Worm (Caenorhabditis elegans) whole organism, L2 larva: ENCODE measurements around the gene ZK84.5.

ENCODE experiments used
- blmp-1 ChIP-seq: sonication (generic microtip); optimal IDR thresholded peaks from 2 replicates; lab custom pipeline; 2017; ENCODE audit warnings: missing genetic modification characterization, mild to moderate bottlenecking, missing compliant biosample characterization, antibody characterized with exemption, moderate library complexity; ENCODE audit not compliant: insufficient read depth
- ceh-16 ChIP-seq: fragments of 150-350 bp; optimal IDR thresholded peaks from 2 replicates; lab custom pipeline; 2014; ENCODE audit warnings: missing biosample characterization, missing genetic modification characterization
- ceh-82 ChIP-seq: fragments of 150-350 bp; optimal IDR thresholded peaks from 2 replicates; lab custom pipeline; 2014; ENCODE audit warnings: missing biosample characterization, missing genetic modification characterization
- egl-27 ChIP-seq: sonication (generic microtip); optimal IDR thresholded peaks from 3 replicates; lab custom pipeline; 2017; ENCODE audit warnings: missing biosample characterization, missing genetic modification reagents, missing genetic modification characterization
- lin-13 ChIP-seq: fragments of 150-350 bp; optimal IDR thresholded peaks from 2 replicates; lab custom pipeline; 2014; ENCODE audit warnings: missing biosample characterization, missing genetic modification reagents, missing genetic modification characterization
- mab-5 ChIP-seq: fragments of 150-350 bp; optimal IDR thresholded peaks from 2 replicates; lab custom pipeline; 2014; ENCODE audit warnings: missing biosample characterization, missing genetic modification characterization
- nhr-11 ChIP-seq: fragments of 150-350 bp; optimal IDR thresholded peaks from 2 replicates; lab custom pipeline; 2014; ENCODE audit warnings: missing biosample characterization, missing genetic modification characterization
- nhr-21 ChIP-seq: fragments of 150-350 bp; optimal IDR thresholded peaks from 2 replicates; lab custom pipeline; 2014; ENCODE audit warnings: missing biosample characterization, missing genetic modification characterization
- nhr-237 ChIP-seq: fragments of 150-350 bp; optimal IDR thresholded peaks from 2 replicates; lab custom pipeline; 2014; ENCODE audit warnings: missing biosample characterization, missing genetic modification characterization
- nhr-77 ChIP-seq: fragments of 150-350 bp; optimal IDR thresholded peaks from 2 replicates; lab custom pipeline; 2014; ENCODE audit warnings: missing biosample characterization, missing genetic modification characterization
- snpc-4 ChIP-seq: fragments of 150-350 bp; optimal IDR thresholded peaks from 2 replicates; lab custom pipeline; 2014; ENCODE audit warnings: missing biosample characterization, missing genetic modification characterization

DNA sequence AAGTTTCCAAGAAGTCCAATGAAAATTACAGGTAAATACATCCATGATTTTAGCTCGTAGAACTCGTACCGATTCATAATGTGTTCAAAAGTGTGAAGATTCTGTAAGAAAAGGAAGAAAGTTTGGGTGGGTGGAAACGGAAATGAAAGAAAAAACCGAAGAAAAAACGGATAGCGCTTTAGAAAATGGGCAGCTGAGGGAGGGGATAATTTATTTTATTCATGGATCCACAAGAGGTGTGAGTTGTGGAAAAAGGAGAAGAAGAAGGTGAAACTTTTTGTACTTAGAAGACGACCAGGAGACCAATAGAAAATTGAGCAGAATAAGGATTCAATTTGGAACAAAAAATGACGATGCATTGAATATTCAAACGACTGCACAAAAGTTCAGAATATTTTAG is 14.8 kb upstream of the ZK84.5 start, which contains the start of gene frpr-16:
- TF ChIP-seq ceh-82 (tag; lab: Kevin White, UChicago), result no peak
- no peak for TF ChIP-seq nhr-21 (tag; lab: Kevin White, UChicago)
- no peak for TF ChIP-seq nhr-11
- no peak for TF ChIP-seq lin-13
- no peak for TF ChIP-seq nhr-237
- TF ChIP-seq nhr-77 (tag; lab: Kevin White, UChicago), result no peak
- TF ChIP-seq egl-27 (tag; lab: Kevin White, UChicago), result no peak
- TF ChIP-seq ceh-16, result no peak
- no peak for TF ChIP-seq blmp-1 (tag; lab: Kevin White, UChicago)
- TF ChIP-seq snpc-4 (tag; lab: Kevin White, UChicago), result no peak
- TF ChIP-seq mab-5 (tag; lab: Kevin White, UChicago), result no peak
